Worm (Caenorhabditis elegans) whole organism, late embryonic: Measurements from ENCODE around the gene clec-60.

Source experiments
- C38D4.7 ChIP-seq: fragments of 200-800 bp; sonication (Bioruptor generic); optimal IDR thresholded peaks from 2 replicates; lab custom pipeline; 2018; ENCODE audit warnings: mild to moderate bottlenecking, missing genetic modification characterization, moderate library complexity, missing compliant biosample characterization
- K09A11.1 ChIP-seq: sonication (generic microtip); optimal IDR thresholded peaks from 2 replicates; lab custom pipeline; 2017; ENCODE audit warnings: antibody characterized with exemption, mild to moderate bottlenecking, missing genetic modification characterization, missing compliant biosample characterization; ENCODE audit not compliant: insufficient read depth
- fkh-10 ChIP-seq: fragments of 150-350 bp; optimal IDR thresholded peaks from 2 replicates; lab custom pipeline; 2014; ENCODE audit warnings: missing biosample characterization, missing genetic modification reagents, missing genetic modification characterization
- nfya-1 ChIP-seq: sonication (generic microtip); optimal IDR thresholded peaks from 2 replicates; lab custom pipeline; 2017; ENCODE audit warnings: missing genetic modification characterization, mild to moderate bottlenecking, missing compliant biosample characterization, antibody characterized with exemption, moderate library complexity
- nhr-11 ChIP-seq: fragments of 150-350 bp; optimal IDR thresholded peaks from 2 replicates; lab custom pipeline; 2014; ENCODE audit warnings: missing biosample characterization, missing genetic modification characterization
- pag-3 ChIP-seq: sonication (generic microtip); optimal IDR thresholded peaks from 2 replicates; lab custom pipeline; 2016; ENCODE audit warnings: missing compliant biosample characterization, missing genetic modification characterization, borderline replicate concordance
- pha-4 ChIP-seq: fragments of 150-350 bp; optimal IDR thresholded peaks from 2 replicates; lab custom pipeline; 2018; ENCODE audit warnings: missing biosample characterization, missing genetic modification reagents, missing genetic modification characterization
- rnt-1 ChIP-seq: sonication (generic microtip); optimal IDR thresholded peaks from 2 replicates; lab custom pipeline; 2016; ENCODE audit warnings: missing genetic modification characterization, missing compliant biosample characterization
- sox-2 ChIP-seq: fragments of 200-800 bp; sonication (Bioruptor generic); IDR thresholded peaks from 2 replicates; pipeline ENCODE4 v1.3.6; 2022; ENCODE audit warnings: missing genetic modification reagents, missing genetic modification characterization, missing compliant biosample characterization
- unc-3 ChIP-seq, 2 experiments: fragments of 200-800 bp in 1 of 2; sonication (Bioruptor generic) in 1 of 2; sonication (generic microtip) in 1 of 2; conservative IDR thresholded peaks in 1 of 2; optimal IDR thresholded peaks in 1 of 2; 2 replicates each; pipeline versions ENCODE4 v1.3.6 to Lab custom; 2016 to 2022; ENCODE audit warnings: missing compliant biosample characterization in 2 of 2, missing genetic modification characterization in 2 of 2, missing genetic modification reagents in 1 of 2
- unc-86 ChIP-seq: sonication (generic microtip); optimal IDR thresholded peaks from 2 replicates; lab custom pipeline; 2016; ENCODE audit warnings: missing genetic modification characterization, missing compliant biosample characterization
- zip-5 ChIP-seq: sonication (generic microtip); optimal IDR thresholded peaks from 2 replicates; lab custom pipeline; 2016; ENCODE audit warnings: missing genetic modification characterization, missing compliant biosample characterization

ce11 chrII:10449707-10450106 lies 32.0 kb downstream of the clec-60 start, which contains the start of gene lin-56:
- TF ChIP-seq rnt-1 (tag; lab: Kevin White, UChicago) (no peak), fkh-10 (GFP tag; lab: Kevin White, UChicago) (no peak), unc-86 (no peak), pha-4 (tag; lab: Kevin White, UChicago) (no peak), unc-3 (GFP tag; conservative IDR thresholded peaks at IDR 0.05; lab: Robert Waterston, UW) (no peak), unc-3 (tag; optimal IDR thresholded peaks at IDR 0.05; lab: Kevin White, UChicago) (no peak), zip-5 (no peak), nfya-1 (no peak), nhr-11 (tag; lab: Kevin White, UChicago) (no peak), C38D4.7 (GFP tag; lab: Kevin White, UChicago) (no peak), K09A11.1 (tag; lab: Kevin White, UChicago) (no peak), sox-2 (GFP tag; lab: Robert Waterston, UW) (no peak), pag-3 (tag; lab: Kevin White, UChicago) (no peak)
